Comparison of ENCODE assay signal across 3 fruit fly cellular contexts in the genomic region with DNA sequence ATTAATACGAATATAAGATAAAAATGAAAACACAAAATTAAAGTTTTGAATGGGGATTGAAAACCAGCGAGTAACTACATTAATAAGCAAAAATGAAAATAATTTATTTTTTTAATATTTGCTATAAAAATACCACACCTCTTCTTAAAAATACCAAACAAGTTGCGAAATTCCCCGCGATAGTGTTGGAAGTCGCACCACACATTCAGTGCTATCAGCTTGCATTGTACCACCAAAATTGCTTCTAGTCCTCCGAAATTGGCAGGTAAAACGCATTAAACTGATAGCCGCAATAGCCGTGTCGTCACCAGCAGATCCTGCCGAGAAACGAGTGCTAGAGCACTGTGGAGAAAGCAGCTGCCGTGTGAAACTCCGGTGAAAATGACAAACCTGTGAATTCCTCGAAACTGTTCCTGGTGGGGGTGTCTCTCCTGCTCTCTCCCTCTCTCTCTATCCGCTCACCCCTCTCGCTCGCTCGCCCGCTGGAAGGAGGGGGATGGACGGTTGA.
TF ChIP-seq lines count a peak whose summit lies in the region.

TSS of gene Hip14 (plus strand) at position 198 of the 508 bp plus-strand sequence.

TF ChIP-seq in whole organism, adult, 20 proteins besides CTCF, POLR2A, EP300 and RAD21 (continued from another document):
- TF ChIP-seq tj (GFP tag; optimal IDR thresholded peaks at IDR 0.05; lab: Kevin White, UChicago) (no peak), CG7101 (tag; optimal IDR thresholded peaks at IDR 0.05; lab: Kevin White, UChicago) (peak; percentile 58), kay (GFP tag; lab: Kevin White, UChicago; ENCODE audit: borderline replicate concordance) (no peak)

TF ChIP-seq in whole organism, embryonic, 481 proteins besides CTCF, POLR2A, EP300 and RAD21 (continued from another document and continues in another):
- TF ChIP-seq CG4707 (GFP tag; optimal IDR thresholded peaks at IDR 0.05; lab: Kevin White, UChicago) (no peak), Abd-B (GFP tag; optimal IDR thresholded peaks at IDR 0.05; lab: Kevin White, UChicago) (no peak), trh (GFP tag; optimal IDR thresholded peaks at IDR 0.05; lab: Kevin White, UChicago) (no peak), br (optimal IDR thresholded peaks at IDR 0.05; lab: Kevin White, UChicago) (no peak), CG4404 (GFP tag; IDR thresholded peaks at IDR 0.05; lab: Robert Waterston, UW) (no peak), knrl (GFP tag; IDR thresholded peaks at IDR 0.05; lab: Robert Waterston, UW; ENCODE audit: partially characterized antibody) (no peak), mld (GFP tag; IDR thresholded peaks at IDR 0.05; lab: Robert Waterston, UW; ENCODE audit: partially characterized antibody) (no peak), CG34376 (GFP tag; optimal IDR thresholded peaks at IDR 0.05; lab: Kevin White, UChicago) (peak; percentile 19), PHDP (tag; optimal IDR thresholded peaks at IDR 0.05; lab: Kevin White, UChicago) (no peak), Optix (GFP tag; IDR thresholded peaks at IDR 0.05; lab: Robert Waterston, UW) (no peak), CG2875 (GFP tag; optimal IDR thresholded peaks at IDR 0.05; lab: Kevin White, UChicago) (no peak), CG1647 (GFP tag; optimal IDR thresholded peaks at IDR 0.05; lab: Kevin White, UChicago) (peak; percentile 21), CG4282 (GFP tag; optimal IDR thresholded peaks at IDR 0.05; lab: Kevin White, UChicago) (no peak), CG7928 (GFP tag; optimal IDR thresholded peaks at IDR 0.05; lab: Kevin White, UChicago) (no peak), sob (GFP tag; IDR thresholded peaks at IDR 0.05; lab: Robert Waterston, UW) (peak; percentile 28; the same call in 1 of the 2 replicates), sug (tag; optimal IDR thresholded peaks at IDR 0.05; lab: Kevin White, UChicago) (peak; percentile 16), toy (GFP tag; IDR thresholded peaks at IDR 0.05; lab: Robert Waterston, UW) (no peak), CG7839 (tag; optimal IDR thresholded peaks at IDR 0.05; lab: Kevin White, UChicago) (no peak), CG30020 (tag; optimal IDR thresholded peaks at IDR 0.05; lab: Kevin White, UChicago) (peak; percentile 48), bowl (GFP tag; IDR thresholded peaks at IDR 0.05; lab: Robert Waterston, UW) (no peak), Ravus (GFP tag; IDR thresholded peaks at IDR 0.05; lab: Robert Waterston, UW) (no peak), CG17568 (GFP tag; optimal IDR thresholded peaks at IDR 0.05; lab: Kevin White, UChicago) (no peak), Camta (GFP tag; optimal IDR thresholded peaks at IDR 0.05; lab: Kevin White, UChicago) (no peak), insv (GFP tag; optimal IDR thresholded peaks at IDR 0.05; lab: Kevin White, UChicago) (no peak), Neu2 (GFP tag; optimal IDR thresholded peaks at IDR 0.05; lab: Kevin White, UChicago; ENCODE audit: borderline replicate concordance) (no peak), lov (optimal IDR thresholded peaks at IDR 0.05; lab: Kevin White, UChicago) (no peak), lov (GFP tag; IDR thresholded peaks at IDR 0.05; lab: Robert Waterston, UW) (no peak), gro (GFP tag; optimal IDR thresholded peaks at IDR 0.05; lab: Kevin White, UChicago) (no peak), prd (optimal IDR thresholded peaks at IDR 0.05; lab: Kevin White, UChicago) (no peak), prd (GFP tag; IDR thresholded peaks at IDR 0.05; lab: Robert Waterston, UW) (0 out of 3 replicates have a peak, but pooled peaks have one; percentile 17), dm (GFP tag; optimal IDR thresholded peaks at IDR 0.05; lab: Kevin White, UChicago) (no peak), CG6175 (GFP tag; IDR thresholded peaks at IDR 0.05; lab: Robert Waterston, UW) (no peak), CG10654 (GFP tag; optimal IDR thresholded peaks at IDR 0.05; lab: Kevin White, UChicago) (no peak), Mad (GFP tag; optimal IDR thresholded peaks at IDR 0.05; lab: Kevin White, UChicago) (no peak), NK7.1 (GFP tag; optimal IDR thresholded peaks at IDR 0.05; lab: Kevin White, UChicago) (no peak), esg (GFP tag; conservative IDR thresholded peaks at IDR 0.05; lab: Robert Waterston, UW) (no peak), nerfin-2 (GFP tag; IDR thresholded peaks at IDR 0.05; lab: Robert Waterston, UW; ENCODE audit: partially characterized antibody) (no peak), klu (GFP tag; IDR thresholded peaks at IDR 0.05; lab: Robert Waterston, UW) (0 out of 2 replicates have a peak, but pooled peaks have one; percentile 17), E2f1 (GFP tag; IDR thresholded peaks at IDR 0.05; lab: Robert Waterston, UW) (no peak), ttk (GFP tag; IDR thresholded peaks at IDR 0.05; lab: Robert Waterston, UW) (no peak), ato (GFP tag; IDR thresholded peaks at IDR 0.05; lab: Robert Waterston, UW; ENCODE audit: partially characterized antibody) (0 out of 2 replicates have a peak, but pooled peaks have one; percentile 12), CG8359 (GFP tag; optimal IDR thresholded peaks at IDR 0.05; lab: Kevin White, UChicago; ENCODE audit: borderline replicate concordance) (no peak), CG15073 (GFP tag; optimal IDR thresholded peaks at IDR 0.05; lab: Kevin White, UChicago) (no peak), CG10462 (GFP tag; optimal IDR thresholded peaks at IDR 0.05; lab: Kevin White, UChicago) (no peak), CG12104 (GFP tag; optimal IDR thresholded peaks at IDR 0.05; lab: Kevin White, UChicago) (peak; percentile 55), wdn (GFP tag; IDR thresholded peaks at IDR 0.05; lab: Robert Waterston, UW) (no peak), hbn (GFP tag; IDR thresholded peaks at IDR 0.05; lab: Robert Waterston, UW; ENCODE audit: partially characterized antibody) (no peak), CG13424 (tag; optimal IDR thresholded peaks at IDR 0.05; lab: Kevin White, UChicago) (peak; percentile 28), Nf-YB (GFP tag; optimal IDR thresholded peaks at IDR 0.05; lab: Kevin White, UChicago) (no peak), CG11456 (GFP tag; IDR thresholded peaks at IDR 0.05; lab: Robert Waterston, UW) (no peak), tna (GFP tag; IDR thresholded peaks at IDR 0.05; lab: Robert Waterston, UW; ENCODE audit: partially characterized antibody) (no peak), ci (GFP tag; IDR thresholded peaks at IDR 0.05; lab: Robert Waterston, UW) (peak; percentile 62; the same call in 2 of the 3 replicates), CG15011 (GFP tag; optimal IDR thresholded peaks at IDR 0.05; lab: Kevin White, UChicago) (no peak), Oli (tag; optimal IDR thresholded peaks at IDR 0.05; lab: Kevin White, UChicago) (no peak), mirr (GFP tag; optimal IDR thresholded peaks at IDR 0.05; lab: Kevin White, UChicago) (no peak), Adf1 (GFP tag; IDR thresholded peaks at IDR 0.05; lab: Robert Waterston, UW) (peak; percentile 16; the same call in 1 of the 2 replicates), Atf6 (GFP tag; IDR thresholded peaks at IDR 0.05; lab: Robert Waterston, UW) (no peak), hth (optimal IDR thresholded peaks at IDR 0.05; lab: Kevin White, UChicago) (no peak), oc (tag; optimal IDR thresholded peaks at IDR 0.05; lab: Kevin White, UChicago) (no peak), CHES-1-like (GFP tag; optimal IDR thresholded peaks at IDR 0.05; lab: Kevin White, UChicago) (no peak), eve (GFP tag; optimal IDR thresholded peaks at IDR 0.05; lab: Kevin White, UChicago) (no peak), CG1602 (GFP tag; optimal IDR thresholded peaks at IDR 0.05; lab: Kevin White, UChicago) (no peak)

TF ChIP-seq in whole organism, prepupa, 60 proteins besides CTCF, POLR2A, EP300 and RAD21 (continued from another document):
- TF ChIP-seq Eip93F (GFP tag; optimal IDR thresholded peaks at IDR 0.05; lab: Kevin White, UChicago), result no peak
- TF ChIP-seq CG11294 (GFP tag; IDR thresholded peaks at IDR 0.05; lab: Robert Waterston, UW), result no peak
- no peak for TF ChIP-seq CG8632 (GFP tag; optimal IDR thresholded peaks at IDR 0.05; lab: Kevin White, UChicago)
- no peak for TF ChIP-seq CG16779 (tag; optimal IDR thresholded peaks at IDR 0.05; lab: Kevin White, UChicago)
- TF ChIP-seq topi (GFP tag; optimal IDR thresholded peaks at IDR 0.05; lab: Kevin White, UChicago), result peak; percentile 32
- no peak for TF ChIP-seq Lpt (GFP tag; optimal IDR thresholded peaks at IDR 0.05; lab: Kevin White, UChicago)
- TF ChIP-seq CG9139 (GFP tag; optimal IDR thresholded peaks at IDR 0.05; lab: Kevin White, UChicago), result no peak
- TF ChIP-seq CG3032 (tag; optimal IDR thresholded peaks at IDR 0.05; lab: Kevin White, UChicago), result peak; percentile 11
- no peak for TF ChIP-seq Eip75B (GFP tag; optimal IDR thresholded peaks at IDR 0.05; lab: Kevin White, UChicago)
- TF ChIP-seq CG6854 (GFP tag; optimal IDR thresholded peaks at IDR 0.05; lab: Kevin White, UChicago), result peak; percentile 59
- no peak for TF ChIP-seq dac (GFP tag; optimal IDR thresholded peaks at IDR 0.05; lab: Kevin White, UChicago)
- peak; percentile 35; the same call in 1 of the 2 replicates for TF ChIP-seq CG15336 (GFP tag; IDR thresholded peaks at IDR 0.05; lab: Robert Waterston, UW)
- TF ChIP-seq spab (GFP tag; optimal IDR thresholded peaks at IDR 0.05; lab: Kevin White, UChicago), result no peak
- TF ChIP-seq dsx (GFP tag; optimal IDR thresholded peaks at IDR 0.05; lab: Kevin White, UChicago; ENCODE audit: poor library complexity, severe bottlenecking), result peak; percentile 0
- TF ChIP-seq achi (GFP tag; optimal IDR thresholded peaks at IDR 0.05; lab: Kevin White, UChicago), result no peak
- TF ChIP-seq Blimp-1 (GFP tag; optimal IDR thresholded peaks at IDR 0.05; lab: Kevin White, UChicago), result no peak
- TF ChIP-seq CG10669 (GFP tag; optimal IDR thresholded peaks at IDR 0.05; lab: Kevin White, UChicago), result no peak
- TF ChIP-seq lz (GFP tag; optimal IDR thresholded peaks at IDR 0.05; lab: Kevin White, UChicago), result peak; percentile 33
- TF ChIP-seq CG34406 (GFP tag; optimal IDR thresholded peaks at IDR 0.05; lab: Kevin White, UChicago), result no peak
- TF ChIP-seq CG1621 (tag; optimal IDR thresholded peaks at IDR 0.05; lab: Kevin White, UChicago), result no peak
- TF ChIP-seq CG32006 (GFP tag; optimal IDR thresholded peaks at IDR 0.05; lab: Kevin White, UChicago), result no peak
- peak; percentile 36 for TF ChIP-seq esn (GFP tag; optimal IDR thresholded peaks at IDR 0.05; lab: Kevin White, UChicago)
- no peak for TF ChIP-seq CG3919 (GFP tag; optimal IDR thresholded peaks at IDR 0.05; lab: Kevin White, UChicago)
- TF ChIP-seq CG8319 (GFP tag; optimal IDR thresholded peaks at IDR 0.05; lab: Kevin White, UChicago), result no peak
- no peak for TF ChIP-seq CG7368 (GFP tag; optimal IDR thresholded peaks at IDR 0.05; lab: Kevin White, UChicago)
- no peak for TF ChIP-seq CG6163 (GFP tag; IDR thresholded peaks at IDR 0.05; lab: Robert Waterston, UW)
- TF ChIP-seq fkh (GFP tag; optimal IDR thresholded peaks at IDR 0.05; lab: Kevin White, UChicago), result no peak
- no peak for TF ChIP-seq Hr39 (GFP tag; optimal IDR thresholded peaks at IDR 0.05; lab: Kevin White, UChicago)
- no peak for TF ChIP-seq pdm3 (GFP tag; optimal IDR thresholded peaks at IDR 0.05; lab: Kevin White, UChicago)
- peak; percentile 66 for TF ChIP-seq vri (GFP tag; optimal IDR thresholded peaks at IDR 0.05; lab: Kevin White, UChicago)
- peak; percentile 43 for TF ChIP-seq Eip78C (GFP tag; lab: Kevin White, UChicago)
- no peak for TF ChIP-seq fd85E (GFP tag; optimal IDR thresholded peaks at IDR 0.05; lab: Kevin White, UChicago)
TF ChIP-seq in whole organism, prepupa: peak in this region for 12.
